Worm (Caenorhabditis elegans): ENCODE measurements around the gene ins-35.

ins-35 gene

ce11 chrV:20425183-20425400, 49.8 kb downstream of the ins-35 start, which contains the start of the genes fce-2 and F48F5.8:
TSS of gene fce-2 (plus strand) at chrV:20425301.
TSS of gene F48F5.8 (plus strand) at chrV:20425342.
- TF ChIP-seq M03D4.4 (tag; optimal IDR thresholded peaks at IDR 0.05), result no peak
- no peak for TF ChIP-seq ces-1 (GFP tag; optimal IDR thresholded peaks at IDR 0.05)
- no peak for TF ChIP-seq ceh-83 (GFP tag; optimal IDR thresholded peaks at IDR 0.05)
- no peak for TF ChIP-seq pha-4 (tag; optimal IDR thresholded peaks at IDR 0.05)
- no peak for TF ChIP-seq cnd-1 (tag; optimal IDR thresholded peaks at IDR 0.05)
- no peak for TF ChIP-seq unc-120 (tag; optimal IDR thresholded peaks at IDR 0.05; ENCODE audit: poor library complexity, severe bottlenecking)
- no peak for TF ChIP-seq hlh-1 (tag; optimal IDR thresholded peaks at IDR 0.05)
- TF ChIP-seq mls-2 (tag; optimal IDR thresholded peaks at IDR 0.05), result no peak
- TF ChIP-seq nhr-237 (tag; optimal IDR thresholded peaks at IDR 0.05), result no peak
- no peak for TF ChIP-seq sem-2 (GFP tag; optimal IDR thresholded peaks at IDR 0.05)
- TF ChIP-seq nhr-28 (tag; optimal IDR thresholded peaks at IDR 0.05), result no peak
- TF ChIP-seq nhr-76 (tag; optimal IDR thresholded peaks at IDR 0.05), result no peak
- no peak for TF ChIP-seq blmp-1 (tag; optimal IDR thresholded peaks at IDR 0.05)

Measured in whole organism, mixed stage, embryonic.